Fruit fly (Drosophila melanogaster) whole organism, embryonic: ENCODE data around the gene eco.

Experiments
- Adf1 ChIP-seq: fragments of 200-800 bp; sonication (Bioruptor generic); IDR thresholded peaks from 2 replicates; pipeline ENCODE4 v1.3.6; 2022; ENCODE audit warnings: missing biosample characterization, missing genetic modification characterization
- B-H2 ChIP-seq: fragments of 200-800 bp; sonication (Bioruptor generic); optimal IDR thresholded peaks from 2 replicates; lab custom pipeline; 2018; ENCODE audit warnings: missing biosample characterization, mild to moderate bottlenecking, missing genetic modification characterization
- BEAF-32 ChIP-seq: fragments of 200-800 bp; sonication (Bioruptor generic); optimal IDR thresholded peaks from 3 replicates; lab custom pipeline; 2017; ENCODE audit warnings: missing biosample characterization, missing genetic modification characterization, mild to moderate bottlenecking, moderate library complexity, missing genetic modification reagents
- Blimp-1 ChIP-seq: fragments of 200-800 bp; sonication (Bioruptor generic); optimal IDR thresholded peaks from 3 replicates; lab custom pipeline; 2018; ENCODE audit warnings: missing biosample characterization, missing genetic modification characterization, mild to moderate bottlenecking, moderate library complexity, missing genetic modification reagents
- CG10209 ChIP-seq: fragments of 200-800 bp; sonication (Bioruptor generic); optimal IDR thresholded peaks from 3 replicates; lab custom pipeline; 2017; ENCODE audit warnings: missing biosample characterization, mild to moderate bottlenecking, missing genetic modification characterization, missing genetic modification reagents
- CG10543 ChIP-seq: fragments of 200-800 bp; sonication (Bioruptor generic); optimal IDR thresholded peaks from 3 replicates; lab custom pipeline; 2017; ENCODE audit warnings: missing biosample characterization, mild to moderate bottlenecking, missing genetic modification characterization, moderate library complexity
- CG11398 ChIP-seq: fragments of 200-800 bp; sonication (Bioruptor generic); optimal IDR thresholded peaks from 2 replicates; lab custom pipeline; 2016; ENCODE audit warnings: missing biosample characterization, missing genetic modification characterization
- CG11560 ChIP-seq: fragments of 200-800 bp; sonication (Bioruptor generic); IDR thresholded peaks from 3 replicates; pipeline ENCODE4 v1.3.6; 2022; ENCODE audit warnings: missing biosample characterization, missing genetic modification characterization
- CG12236 ChIP-seq: fragments of 200-800 bp; sonication (Bioruptor generic); optimal IDR thresholded peaks from 2 replicates; lab custom pipeline; 2016; ENCODE audit warnings: missing biosample characterization, missing genetic modification characterization
- CG13287 ChIP-seq: fragments of 200-800 bp; sonication (Bioruptor generic); IDR thresholded peaks from 2 replicates; pipeline ENCODE4 v1.3.6; 2022; ENCODE audit warnings: missing biosample characterization, missing genetic modification characterization; ENCODE audit not compliant: partially characterized antibody
- CG14014 ChIP-seq: fragments of 200-800 bp; sonication (Bioruptor generic); IDR thresholded peaks from 2 replicates; pipeline ENCODE4 v1.3.6; 2022; ENCODE audit warnings: missing biosample characterization, missing genetic modification characterization
- CG14860 ChIP-seq: fragments of 200-800 bp; sonication (Bioruptor generic); IDR thresholded peaks from 3 replicates; pipeline ENCODE4 v1.3.6; 2022; ENCODE audit warnings: missing biosample characterization, missing genetic modification characterization; ENCODE audit not compliant: partially characterized antibody
- CG1647 ChIP-seq: fragments of 200-800 bp; sonication (Bioruptor generic); optimal IDR thresholded peaks from 3 replicates; lab custom pipeline; 2016; ENCODE audit warnings: missing biosample characterization, missing genetic modification characterization
- CG17385 ChIP-seq: fragments of 200-800 bp; sonication (Bioruptor generic); optimal IDR thresholded peaks from 3 replicates; lab custom pipeline; 2018; ENCODE audit warnings: missing biosample characterization, mild to moderate bottlenecking, missing genetic modification characterization
- CG18262 ChIP-seq: fragments of 200-800 bp; optimal IDR thresholded peaks from 3 replicates; lab custom pipeline; 2019; ENCODE audit warnings: missing biosample characterization, mild to moderate bottlenecking, missing genetic modification characterization, moderate library complexity
- CG18476 ChIP-seq: fragments of 200-800 bp; sonication (Bioruptor generic); optimal IDR thresholded peaks from 2 replicates; lab custom pipeline; 2016; ENCODE audit warnings: missing biosample characterization, mild to moderate bottlenecking, missing genetic modification characterization
- CG18599 ChIP-seq: fragments of 200-800 bp; sonication (Bioruptor generic); optimal IDR thresholded peaks from 3 replicates; lab custom pipeline; 2017; ENCODE audit warnings: missing biosample characterization, missing genetic modification characterization, mild to moderate bottlenecking, moderate library complexity, missing genetic modification reagents
- CG18619 ChIP-seq: fragments of 200-800 bp; sonication (Bioruptor generic); optimal IDR thresholded peaks from 3 replicates; lab custom pipeline; 2017; ENCODE audit warnings: missing biosample characterization, mild to moderate bottlenecking, missing genetic modification characterization
- CG30020 ChIP-seq: fragments of 200-800 bp; optimal IDR thresholded peaks from 2 replicates; lab custom pipeline; 2019; ENCODE audit warnings: missing biosample characterization, mild to moderate bottlenecking, missing genetic modification characterization, moderate library complexity
- CG34376 ChIP-seq: fragments of 200-800 bp; sonication (Bioruptor generic); optimal IDR thresholded peaks from 2 replicates; lab custom pipeline; 2018; ENCODE audit warnings: missing biosample characterization, mild to moderate bottlenecking, missing genetic modification characterization
- CG3838 ChIP-seq: fragments of 200-800 bp; sonication (Bioruptor generic); optimal IDR thresholded peaks from 3 replicates; lab custom pipeline; 2016; ENCODE audit warnings: missing biosample characterization, missing genetic modification characterization
- CG43689 ChIP-seq: fragments of 200-800 bp; sonication (Bioruptor generic); IDR thresholded peaks from 2 replicates; pipeline ENCODE4 v1.3.6; 2022; ENCODE audit warnings: missing biosample characterization, missing genetic modification characterization
- CG4820 ChIP-seq: fragments of 200-800 bp; sonication (Bioruptor generic); optimal IDR thresholded peaks from 3 replicates; lab custom pipeline; 2016; ENCODE audit warnings: missing biosample characterization, missing genetic modification characterization
- CG6654 ChIP-seq: fragments of 200-800 bp; sonication (Bioruptor generic); optimal IDR thresholded peaks from 2 replicates; lab custom pipeline; 2017; ENCODE audit warnings: missing biosample characterization, mild to moderate bottlenecking, missing genetic modification characterization
- CG7372 ChIP-seq: fragments of 200-800 bp; sonication (Bioruptor generic); IDR thresholded peaks from 2 replicates; pipeline ENCODE4 v1.3.6; 2022; ENCODE audit warnings: missing biosample characterization, missing genetic modification characterization
- CG8765 ChIP-seq: fragments of 200-800 bp; sonication (Bioruptor generic); IDR thresholded peaks from 2 replicates; pipeline ENCODE4 v1.3.6; 2022; ENCODE audit warnings: missing biosample characterization, missing genetic modification characterization
- Dad ChIP-seq: fragments of 200-800 bp; sonication (Bioruptor generic); optimal IDR thresholded peaks from 3 replicates; lab custom pipeline; 2016; ENCODE audit warnings: missing biosample characterization, missing genetic modification characterization
- Dbx ChIP-seq: fragments of 200-800 bp; sonication (Bioruptor generic); IDR thresholded peaks from 3 replicates; pipeline ENCODE4 v1.3.6; 2022; ENCODE audit warnings: missing biosample characterization, missing genetic modification characterization
- Dref ChIP-seq: fragments of 200-800 bp; sonication (Bioruptor generic); IDR thresholded peaks from 2 replicates; pipeline ENCODE4 v1.3.6; 2022; ENCODE audit warnings: missing biosample characterization, missing genetic modification characterization
- Elba2 ChIP-seq: fragments of 200-800 bp; sonication (Bioruptor generic); optimal IDR thresholded peaks from 3 replicates; lab custom pipeline; 2016; ENCODE audit warnings: missing biosample characterization, missing genetic modification characterization
- MBD-R2 ChIP-seq: fragments of 200-800 bp; sonication (Bioruptor generic); IDR thresholded peaks from 2 replicates; pipeline ENCODE4 v1.3.6; 2022; ENCODE audit warnings: missing biosample characterization, missing genetic modification characterization
- Mad ChIP-seq: fragments of 200-800 bp; sonication (Bioruptor generic); optimal IDR thresholded peaks from 2 replicates; lab custom pipeline; 2016; ENCODE audit warnings: missing biosample characterization, missing genetic modification characterization
- Nf-YC ChIP-seq: fragments of 200-800 bp; optimal IDR thresholded peaks from 3 replicates; lab custom pipeline; 2019; ENCODE audit warnings: missing biosample characterization, mild to moderate bottlenecking, missing genetic modification characterization, moderate library complexity
- Oli ChIP-seq: fragments of 200-800 bp; sonication (Bioruptor generic); optimal IDR thresholded peaks from 2 replicates; lab custom pipeline; 2018; ENCODE audit warnings: missing biosample characterization, mild to moderate bottlenecking, missing genetic modification characterization, moderate library complexity
- ase ChIP-seq: fragments of 200-800 bp; sonication (Bioruptor generic); IDR thresholded peaks from 3 replicates; pipeline ENCODE4 v1.3.6; 2022; ENCODE audit warnings: missing biosample characterization, missing genetic modification characterization
- fru ChIP-seq: fragments of >200 bp; optimal IDR thresholded peaks from 2 replicates; lab custom pipeline; 2017
- gce ChIP-seq: fragments of 200-800 bp; sonication (Bioruptor generic); IDR thresholded peaks from 3 replicates; pipeline ENCODE4 v1.3.6; 2022; ENCODE audit warnings: missing biosample characterization, missing genetic modification characterization
- h ChIP-seq: fragments of >200 bp; optimal IDR thresholded peaks from 2 replicates; lab custom pipeline; 2017
- hbn ChIP-seq: fragments of 200-800 bp; sonication (Bioruptor generic); IDR thresholded peaks from 2 replicates; pipeline ENCODE4 v1.3.6; 2022; ENCODE audit warnings: missing biosample characterization, missing genetic modification characterization; ENCODE audit not compliant: partially characterized antibody
- kay ChIP-seq: fragments of 200-800 bp; sonication (Bioruptor generic); optimal IDR thresholded peaks from 2 replicates; lab custom pipeline; 2016; ENCODE audit warnings: missing biosample characterization, missing genetic modification characterization
- ken ChIP-seq: fragments of 200-800 bp; sonication (Bioruptor generic); IDR thresholded peaks from 3 replicates; pipeline ENCODE4 v1.3.6; 2022; ENCODE audit warnings: missing biosample characterization, missing genetic modification characterization
- lab ChIP-seq: fragments of 200-800 bp; sonication (Bioruptor generic); optimal IDR thresholded peaks from 3 replicates; lab custom pipeline; 2017; ENCODE audit warnings: missing biosample characterization, missing genetic modification characterization, mild to moderate bottlenecking, moderate library complexity, missing genetic modification reagents
- nerfin-1 ChIP-seq: fragments of 200-800 bp; sonication (Bioruptor generic); optimal IDR thresholded peaks from 3 replicates; lab custom pipeline; 2019; ENCODE audit warnings: missing biosample characterization, mild to moderate bottlenecking, missing genetic modification characterization, moderate library complexity
- p53 ChIP-seq: fragments of 200-800 bp; sonication (Bioruptor generic); optimal IDR thresholded peaks from 2 replicates; lab custom pipeline; 2016; ENCODE audit warnings: missing biosample characterization, missing genetic modification characterization
- peb ChIP-seq: fragments of 200-800 bp; sonication (Bioruptor generic); IDR thresholded peaks from 2 replicates; pipeline ENCODE4 v1.3.6; 2022; ENCODE audit warnings: missing biosample characterization, missing genetic modification characterization
- ranshi ChIP-seq: fragments of 200-800 bp; sonication (Bioruptor generic); IDR thresholded peaks from 2 replicates; pipeline ENCODE4 v1.3.6; 2022; ENCODE audit warnings: missing biosample characterization, missing genetic modification characterization
- rib ChIP-seq: fragments of 200-800 bp; sonication (Bioruptor generic); IDR thresholded peaks from 2 replicates; pipeline ENCODE4 v1.3.6; 2022; ENCODE audit warnings: missing biosample characterization, missing genetic modification characterization
- sima ChIP-seq: fragments of 200-800 bp; sonication (Bioruptor generic); optimal IDR thresholded peaks from 2 replicates; lab custom pipeline; 2016; ENCODE audit warnings: missing biosample characterization, missing genetic modification characterization
- slp2 ChIP-seq: fragments of 200-800 bp; sonication (Bioruptor generic); optimal IDR thresholded peaks from 2 replicates; lab custom pipeline; 2016; ENCODE audit warnings: missing biosample characterization, missing genetic modification characterization
- stwl ChIP-seq: fragments of 200-800 bp; sonication (Bioruptor generic); optimal IDR thresholded peaks from 3 replicates; lab custom pipeline; 2018; ENCODE audit warnings: missing biosample characterization, mild to moderate bottlenecking, missing genetic modification characterization, moderate library complexity

eco gene

DNA sequence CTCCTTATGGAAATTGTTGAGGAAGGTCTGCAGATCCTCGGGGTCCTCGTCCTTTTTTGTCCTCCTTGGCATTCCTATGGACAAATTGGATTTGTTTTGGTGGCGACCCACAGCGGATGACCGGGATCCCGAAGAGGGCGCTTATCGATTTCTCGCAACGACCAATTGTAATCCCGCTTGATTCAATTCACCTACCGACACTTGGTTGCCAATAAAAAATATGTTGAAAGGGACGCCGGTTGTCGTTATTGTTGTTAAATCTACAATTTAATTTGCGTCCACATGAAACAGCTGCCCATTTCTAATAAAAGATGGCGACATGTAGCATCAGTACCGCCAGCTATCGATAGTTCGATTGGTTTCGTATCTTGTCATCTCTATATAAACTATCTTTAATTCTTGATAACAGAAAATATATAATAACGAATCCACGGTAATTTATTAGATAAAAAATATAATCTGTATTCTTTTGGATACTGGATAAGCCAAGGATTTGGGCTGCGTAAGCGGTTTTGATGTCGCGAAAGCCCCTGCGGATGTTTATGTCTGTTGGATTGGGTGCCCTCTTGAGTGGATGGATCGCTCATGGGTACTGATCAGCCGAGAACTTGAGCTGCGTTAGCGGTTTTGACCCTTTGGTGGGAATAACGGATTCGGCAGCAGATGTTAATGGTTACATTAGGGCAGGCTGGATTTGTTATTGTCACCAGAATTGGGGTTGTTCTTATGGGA lies 17.4 kb upstream of the eco start, which contains the start of gene CTCF (continued):
- TF ChIP-seq Oli = peak; percentile 32
- TF ChIP-seq CG6654 (GFP tag; lab: Kevin White, UChicago) = peak; percentile 29
- TF ChIP-seq p53 (GFP tag; lab: Kevin White, UChicago) = no peak
- peak; percentile 17 for TF ChIP-seq Mad (GFP tag; lab: Kevin White, UChicago)
- peak; percentile 38 for TF ChIP-seq CG4820 (GFP tag; lab: Kevin White, UChicago)
- TF ChIP-seq CG3838 (GFP tag; lab: Kevin White, UChicago) = no peak
- TF ChIP-seq CG18262 (tag; lab: Kevin White, UChicago) = peak; percentile 64
- peak; percentile 80 for TF ChIP-seq MBD-R2 (GFP tag; lab: Robert Waterston, UW)
- peak; percentile 100 for TF ChIP-seq nerfin-1 (tag; lab: Kevin White, UChicago)
- 0 out of 3 replicates have a peak, but pooled peaks have one; percentile 38 for TF ChIP-seq ase
- no peak for TF ChIP-seq CG7372 (GFP tag; lab: Robert Waterston, UW)
- peak; percentile 33 for TF ChIP-seq CG10209 (GFP tag; lab: Kevin White, UChicago)
- TF ChIP-seq BEAF-32 (GFP tag; lab: Kevin White, UChicago) = peak; percentile 85
- peak; percentile 17 for TF ChIP-seq CG1647 (GFP tag; lab: Kevin White, UChicago)
- no peak for TF ChIP-seq CG11560 (tag; lab: Robert Waterston, UW)
- TF ChIP-seq peb (GFP tag; lab: Robert Waterston, UW) = peak; percentile 43; the same call in 1 of the 2 replicates
- TF ChIP-seq CG11398 (GFP tag; lab: Kevin White, UChicago) = peak; percentile 3
- peak; percentile 19 for TF ChIP-seq CG17385
- peak; percentile 62; the same call in 1 of the 3 replicates for TF ChIP-seq gce (GFP tag; lab: Robert Waterston, UW)
- peak; percentile 39 for TF ChIP-seq slp2 (GFP tag; lab: Kevin White, UChicago)
- TF ChIP-seq Blimp-1 (GFP tag; lab: Kevin White, UChicago) = no peak
- peak; percentile 94 for TF ChIP-seq CG13287 (GFP tag; lab: Robert Waterston, UW)
- peak; percentile 65 for TF ChIP-seq CG14860 (GFP tag; lab: Robert Waterston, UW)
- no peak for TF ChIP-seq CG18599 (GFP tag; lab: Kevin White, UChicago)
- peak; percentile 76 for TF ChIP-seq Dref (GFP tag; lab: Robert Waterston, UW)
- no peak for TF ChIP-seq CG43689 (GFP tag; lab: Robert Waterston, UW)
- peak; percentile 67 for TF ChIP-seq stwl (tag; lab: Kevin White, UChicago)
- TF ChIP-seq CG14014 = 0 out of 2 replicates have a peak, but pooled peaks have one; percentile 6
- 0 out of 3 replicates have a peak, but pooled peaks have one; percentile 23 for TF ChIP-seq Dbx (GFP tag; lab: Robert Waterston, UW)
- no peak for TF ChIP-seq h (lab: Kevin White, UChicago)
- peak; percentile 41 for TF ChIP-seq Dad (GFP tag; lab: Kevin White, UChicago)
- peak; percentile 22 for TF ChIP-seq CG30020 (tag; lab: Kevin White, UChicago)
- TF ChIP-seq B-H2 = no peak
- TF ChIP-seq ranshi (GFP tag; lab: Robert Waterston, UW) = no peak
- TF ChIP-seq fru (lab: Kevin White, UChicago) = no peak
- TF ChIP-seq Adf1 (GFP tag; lab: Robert Waterston, UW) = no peak
- TF ChIP-seq sima (GFP tag; lab: Kevin White, UChicago) = no peak
- TF ChIP-seq hbn = peak; percentile 61
- TF ChIP-seq CG18476 (GFP tag; lab: Kevin White, UChicago) = no peak
- peak; percentile 7 for TF ChIP-seq CG18619 (GFP tag; lab: Kevin White, UChicago)
- no peak for TF ChIP-seq ken
- peak; percentile 85 for TF ChIP-seq CG34376
- peak; percentile 9 for TF ChIP-seq lab (GFP tag; lab: Kevin White, UChicago)
- no peak for TF ChIP-seq rib (GFP tag; lab: Robert Waterston, UW)
- TF ChIP-seq Elba2 = no peak
- peak; percentile 65 for TF ChIP-seq Nf-YC (tag; lab: Kevin White, UChicago)
- TF ChIP-seq CG12236 = no peak
- no peak for TF ChIP-seq CG10543 (GFP tag; lab: Kevin White, UChicago)
- no peak for TF ChIP-seq kay (GFP tag; lab: Kevin White, UChicago)
- no peak for TF ChIP-seq CG8765 (GFP tag; lab: Robert Waterston, UW)
